Worm (Caenorhabditis elegans) whole organism, L3 larva: ENCODE measurements around the gene asd-1.

ENCODE experiments used
- aly-2 ChIP-seq: fragments of 150-350 bp; optimal IDR thresholded peaks from 2 replicates; lab custom pipeline; 2014; ENCODE audit warnings: missing biosample characterization, missing genetic modification characterization
- ama-1 ChIP-seq: fragments of 150-350 bp; optimal IDR thresholded peaks from 2 replicates; lab custom pipeline; 2018
- fkh-10 ChIP-seq: sonication (generic microtip); optimal IDR thresholded peaks from 2 replicates; lab custom pipeline; 2017; ENCODE audit warnings: missing biosample characterization, missing genetic modification reagents, missing genetic modification characterization
- fos-1 ChIP-seq: fragments of 150-350 bp; optimal IDR thresholded peaks from 2 replicates; lab custom pipeline; 2014; ENCODE audit warnings: missing biosample characterization, missing genetic modification characterization
- jun-1 ChIP-seq: fragments of 150-350 bp; optimal IDR thresholded peaks from 2 replicates; lab custom pipeline; 2014; ENCODE audit warnings: missing biosample characterization, missing genetic modification reagents, missing genetic modification characterization
- nhr-11 ChIP-seq: fragments of 150-350 bp; optimal IDR thresholded peaks from 2 replicates; lab custom pipeline; 2014; ENCODE audit warnings: missing biosample characterization, missing genetic modification characterization
- nhr-237 ChIP-seq: fragments of 150-350 bp; optimal IDR thresholded peaks from 2 replicates; lab custom pipeline; 2014; ENCODE audit warnings: missing biosample characterization, missing genetic modification characterization
- nhr-28 ChIP-seq: fragments of 150-350 bp; optimal IDR thresholded peaks from 2 replicates; lab custom pipeline; 2014; ENCODE audit warnings: missing biosample characterization, missing genetic modification characterization
- nhr-76 ChIP-seq: fragments of 150-350 bp; sonication (generic microtip); optimal IDR thresholded peaks from 5 replicates; lab custom pipeline; 2014; ENCODE audit warnings: missing biosample characterization, missing genetic modification characterization
- snpc-4 ChIP-seq: fragments of 150-350 bp; optimal IDR thresholded peaks from 2 replicates; lab custom pipeline; 2014; ENCODE audit warnings: missing biosample characterization, missing genetic modification characterization
- unc-39 ChIP-seq: sonication (generic microtip); optimal IDR thresholded peaks from 4 replicates; lab custom pipeline; 2017; ENCODE audit warnings: missing biosample characterization, missing genetic modification characterization
- ztf-11 ChIP-seq: fragments of 150-350 bp; optimal IDR thresholded peaks from 2 replicates; lab custom pipeline; 2014; ENCODE audit warnings: missing biosample characterization, missing genetic modification characterization

DNA sequence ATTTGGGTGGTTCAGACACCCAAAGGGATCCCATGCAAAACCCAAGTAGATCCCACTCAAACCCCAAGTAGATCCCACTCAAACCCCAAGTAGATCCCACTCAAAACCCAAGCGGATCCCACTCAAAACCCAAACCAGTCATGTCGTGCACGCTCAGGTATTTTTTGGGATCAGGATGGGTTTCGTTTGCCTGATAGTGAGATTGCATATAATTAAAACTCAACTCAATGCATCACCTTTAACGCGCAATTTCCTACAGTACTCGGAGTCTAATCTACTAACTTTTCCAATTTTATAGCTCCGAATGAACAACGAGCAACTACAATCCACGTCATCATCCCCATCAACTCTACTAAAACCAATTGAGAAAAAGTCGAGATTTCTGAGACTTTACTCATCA lies 12.1 kb downstream of the asd-1 start, which contains the start of gene phlp-2:
- TF ChIP-seq ztf-11 (no peak), nhr-11 (tag; lab: Kevin White, UChicago) (no peak), nhr-237 (tag; lab: Kevin White, UChicago) (no peak), nhr-76 (tag; lab: Kevin White, UChicago) (no peak), nhr-28 (tag; lab: Kevin White, UChicago) (no peak), ama-1 (lab: Kevin White, UChicago) (no peak), fkh-10 (GFP tag; lab: Kevin White, UChicago) (no peak), aly-2 (tag; lab: Kevin White, UChicago) (no peak), snpc-4 (tag; lab: Kevin White, UChicago) (no peak), fos-1 (tag; lab: Kevin White, UChicago) (no peak), jun-1 (tag; lab: Kevin White, UChicago) (no peak), unc-39 (tag; lab: Kevin White, UChicago) (no peak)
